Worm (Caenorhabditis elegans) whole organism, L3 larva: Measurements from ENCODE around the gene xnd-1.

ENCODE experiments used
- ceh-9 ChIP-seq: sonication (generic microtip); optimal IDR thresholded peaks from 2 replicates; lab custom pipeline; 2018; ENCODE audit warnings: missing biosample characterization, missing genetic modification characterization
- elt-1 ChIP-seq: fragments of 150-350 bp; optimal IDR thresholded peaks from 2 replicates; lab custom pipeline; 2014; ENCODE audit warnings: missing biosample characterization, missing genetic modification characterization
- fkh-10 ChIP-seq: sonication (generic microtip); optimal IDR thresholded peaks from 2 replicates; lab custom pipeline; 2017; ENCODE audit warnings: missing biosample characterization, missing genetic modification reagents, missing genetic modification characterization
- nhr-237 ChIP-seq: fragments of 150-350 bp; optimal IDR thresholded peaks from 2 replicates; lab custom pipeline; 2014; ENCODE audit warnings: missing biosample characterization, missing genetic modification characterization
- nhr-28 ChIP-seq: fragments of 150-350 bp; optimal IDR thresholded peaks from 2 replicates; lab custom pipeline; 2014; ENCODE audit warnings: missing biosample characterization, missing genetic modification characterization
- tbx-2 ChIP-seq: sonication (generic microtip); optimal IDR thresholded peaks from 2 replicates; lab custom pipeline; 2016; ENCODE audit warnings: mild to moderate bottlenecking, missing genetic modification characterization, missing compliant biosample characterization
- unc-62 ChIP-seq: fragments of 150-350 bp; sonication (generic microtip); optimal IDR thresholded peaks from 4 replicates; lab custom pipeline; 2014; ENCODE audit warnings: missing biosample characterization, missing genetic modification reagents, missing genetic modification characterization

DNA sequence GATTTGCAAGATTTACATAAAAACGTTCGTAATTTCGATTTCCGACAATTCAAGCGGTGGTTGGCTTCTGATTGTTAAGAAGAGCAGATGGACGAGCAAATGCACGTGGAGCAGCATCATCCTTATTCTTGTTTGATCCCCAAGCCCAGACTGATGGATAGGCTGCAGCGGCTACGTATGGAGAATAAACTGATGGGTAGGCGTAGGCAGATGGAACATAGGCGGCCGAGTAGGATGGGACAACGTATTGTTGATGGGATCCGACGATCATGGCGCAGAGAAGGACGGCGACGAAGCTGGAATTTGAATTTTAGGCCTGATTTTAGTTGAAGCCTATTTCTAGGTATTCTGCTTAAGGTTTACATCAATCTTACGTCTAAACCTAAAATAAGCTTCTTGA is 36.0 kb upstream of the xnd-1 start:
- TF ChIP-seq unc-62 (GFP tag; lab: Kevin White, UChicago) (no peak), nhr-237 (tag; lab: Kevin White, UChicago) (no peak), tbx-2 (tag; lab: Kevin White, UChicago) (no peak), fkh-10 (GFP tag; lab: Kevin White, UChicago) (no peak), nhr-28 (tag; lab: Kevin White, UChicago) (no peak), ceh-9 (tag; lab: Kevin White, UChicago) (no peak), elt-1 (tag; lab: Kevin White, UChicago) (no peak)
